Worm (Caenorhabditis elegans) whole organism, L4 larva: Measurements from ENCODE around the gene mnp-1.

Source experiments
- D1046.2 ChIP-seq: fragments of 200-800 bp; sonication (Bioruptor generic); IDR thresholded peaks from 2 replicates; pipeline ENCODE4 v1.3.6; 2022; ENCODE audit warnings: missing genetic modification characterization, missing compliant biosample characterization
- F26F4.8 ChIP-seq: fragments of 200-800 bp; sonication (Bioruptor generic); conservative IDR thresholded peaks from 2 replicates; pipeline ENCODE4 v1.3.6; 2022; ENCODE audit warnings: missing genetic modification characterization, missing compliant biosample characterization
- F44E2.7 ChIP-seq: fragments of 200-800 bp; sonication (Bioruptor generic); IDR thresholded peaks from 2 replicates; pipeline ENCODE4 v2.1.2; 2022; ENCODE audit warnings: missing genetic modification characterization, missing compliant biosample characterization
- F49E8.2 ChIP-seq: sonication (generic microtip); optimal IDR thresholded peaks from 2 replicates; lab custom pipeline; 2016; ENCODE audit warnings: missing compliant biosample characterization, mild to moderate bottlenecking, missing genetic modification characterization, borderline replicate concordance
- ZK337.2 ChIP-seq: fragments of 200-800 bp; sonication (Bioruptor generic); IDR thresholded peaks from 2 replicates; pipeline ENCODE4 v1.3.6; 2022; ENCODE audit warnings: missing genetic modification reagents, missing genetic modification characterization, missing compliant biosample characterization
- aha-1 ChIP-seq: fragments of 150-350 bp; peaks from one replicate; lab custom pipeline; 2014; ENCODE audit warnings: missing biosample characterization, missing genetic modification characterization
- aly-2 ChIP-seq: sonication (generic microtip); optimal IDR thresholded peaks from 2 replicates; lab custom pipeline; 2018; ENCODE audit warnings: missing biosample characterization, missing genetic modification characterization
- arid-1 ChIP-seq: fragments of 200-800 bp; sonication (Bioruptor generic); conservative IDR thresholded peaks from 2 replicates; pipeline ENCODE4 v1.3.6; 2022; ENCODE audit warnings: missing genetic modification reagents, missing genetic modification characterization, missing compliant biosample characterization
- ceh-44 ChIP-seq: fragments of 200-800 bp; sonication (Bioruptor generic); IDR thresholded peaks from 2 replicates; pipeline ENCODE4 v1.3.6; 2022; ENCODE audit warnings: missing genetic modification reagents, missing genetic modification characterization, missing compliant biosample characterization
- daf-12 ChIP-seq: fragments of 150-350 bp; optimal IDR thresholded peaks from 2 replicates; lab custom pipeline; 2014; ENCODE audit warnings: missing biosample characterization, missing genetic modification reagents, missing genetic modification characterization
- daf-19 ChIP-seq: fragments of 200-800 bp; sonication (Bioruptor generic); conservative IDR thresholded peaks from 2 replicates; pipeline ENCODE4 v1.3.6; 2022; ENCODE audit warnings: missing genetic modification characterization, missing compliant biosample characterization
- dmd-6 ChIP-seq: fragments of 200-800 bp; sonication (Bioruptor generic); IDR thresholded peaks from 2 replicates; pipeline ENCODE4 v1.3.6; 2022; ENCODE audit warnings: missing genetic modification reagents, missing genetic modification characterization, missing compliant biosample characterization
- dpl-1 ChIP-seq: fragments of 150-350 bp; optimal IDR thresholded peaks from 2 replicates; lab custom pipeline; 2014; ENCODE audit warnings: missing biosample characterization, missing genetic modification reagents, missing genetic modification characterization
- fkh-10 ChIP-seq: fragments of 150-350 bp; optimal IDR thresholded peaks from 2 replicates; lab custom pipeline; 2014; ENCODE audit warnings: missing biosample characterization, missing genetic modification reagents, missing genetic modification characterization
- hmg-1.1 ChIP-seq: fragments of 200-800 bp; sonication (Bioruptor generic); IDR thresholded peaks from 2 replicates; pipeline ENCODE4 v1.3.6; 2022; ENCODE audit warnings: missing genetic modification reagents, missing genetic modification characterization, missing compliant biosample characterization
- lin-15B ChIP-seq: fragments of 150-350 bp; sonication (generic microtip); optimal IDR thresholded peaks from 3 replicates; lab custom pipeline; 2014; ENCODE audit warnings: missing biosample characterization, missing genetic modification characterization
- lin-38 ChIP-seq: fragments of 200-800 bp; sonication (Bioruptor generic); IDR thresholded peaks from 2 replicates; pipeline ENCODE4 v1.3.6; 2022; ENCODE audit warnings: missing genetic modification reagents, missing genetic modification characterization, missing compliant biosample characterization
- lin-39 ChIP-seq: fragments of 150-350 bp; optimal IDR thresholded peaks from 2 replicates; lab custom pipeline; 2014; ENCODE audit warnings: missing biosample characterization, missing genetic modification reagents, missing genetic modification characterization
- mdl-1 ChIP-seq, 2 experiments: fragments of 150-350 bp in 1 of 2; sonication (generic microtip) in 1 of 2; optimal IDR thresholded peaks; 2 replicates each; lab custom pipeline; 2014 to 2017; ENCODE audit warnings: missing biosample characterization in 2 of 2, missing genetic modification characterization in 2 of 2
- mep-1 ChIP-seq: fragments of 150-350 bp; sonication (generic microtip); optimal IDR thresholded peaks from 3 replicates; lab custom pipeline; 2014; ENCODE audit warnings: missing biosample characterization, missing genetic modification characterization
- mxl-3 ChIP-seq: fragments of 200-800 bp; sonication (Bioruptor generic); optimal IDR thresholded peaks from 2 replicates; lab custom pipeline; 2018; ENCODE audit warnings: mild to moderate bottlenecking, missing genetic modification characterization, missing compliant biosample characterization
- nhr-10 ChIP-seq: fragments of 150-350 bp; optimal IDR thresholded peaks from 2 replicates; lab custom pipeline; 2014; ENCODE audit warnings: missing biosample characterization, missing genetic modification characterization
- nhr-11 ChIP-seq: fragments of 150-350 bp; optimal IDR thresholded peaks from 2 replicates; lab custom pipeline; 2014; ENCODE audit warnings: missing biosample characterization, missing genetic modification characterization
- nhr-237 ChIP-seq: sonication (generic microtip); optimal IDR thresholded peaks from 2 replicates; lab custom pipeline; 2017; ENCODE audit warnings: missing biosample characterization, missing genetic modification characterization
- nhr-41 ChIP-seq: fragments of 200-800 bp; sonication (Bioruptor generic); IDR thresholded peaks from 2 replicates; pipeline ENCODE4 v1.3.6; 2022; ENCODE audit warnings: missing genetic modification reagents, missing genetic modification characterization, missing compliant biosample characterization
- nhr-77 ChIP-seq: fragments of 150-350 bp; optimal IDR thresholded peaks from 2 replicates; lab custom pipeline; 2014; ENCODE audit warnings: missing biosample characterization, missing genetic modification characterization
- pqm-1 ChIP-seq: sonication (generic microtip); optimal IDR thresholded peaks from 2 replicates; lab custom pipeline; 2017; ENCODE audit warnings: missing biosample characterization, missing genetic modification characterization
- rbr-2 ChIP-seq: sonication (generic microtip); optimal IDR thresholded peaks from 2 replicates; lab custom pipeline; 2016; ENCODE audit warnings: missing genotype, missing genetic modification characterization, missing compliant biosample characterization
- sdz-12 ChIP-seq: fragments of 200-800 bp; sonication (Bioruptor generic); optimal IDR thresholded peaks from 2 replicates; lab custom pipeline; 2018; ENCODE audit warnings: mild to moderate bottlenecking, missing genetic modification characterization, missing compliant biosample characterization
- snpc-1.2 ChIP-seq: fragments of 200-800 bp; sonication (Bioruptor generic); IDR thresholded peaks from 2 replicates; pipeline ENCODE4 v1.3.6; 2022; ENCODE audit warnings: missing genetic modification reagents, missing genetic modification characterization, missing compliant biosample characterization
- snpc-4 ChIP-seq: fragments of 150-350 bp; optimal IDR thresholded peaks from 2 replicates; lab custom pipeline; 2014; ENCODE audit warnings: missing biosample characterization, missing genetic modification characterization
- spr-1 ChIP-seq: sonication (generic microtip); optimal IDR thresholded peaks from 2 replicates; lab custom pipeline; 2016; ENCODE audit warnings: mild to moderate bottlenecking, missing genetic modification characterization, missing compliant biosample characterization
- unc-62 ChIP-seq, 3 experiments: fragments of 150-350 bp in 1 of 3; sonication (generic microtip); optimal IDR thresholded peaks in 2 of 3; peaks in 1 of 3; 1 replicate in 1 of 3; 2 replicates in 2 of 3; lab custom pipeline; 2014 to 2017; ENCODE audit warnings: missing biosample characterization in 3 of 3, missing genetic modification characterization in 3 of 3, missing genetic modification reagents in 3 of 3, missing genotype in 1 of 3

The mnp-1 gene

ce11 chrIII:4404339-4404836 is 48.0 kb downstream of the mnp-1 start, which contains the start of the genes R07E5.17 and snfc-5:
TSS of gene R07E5.17 (minus strand) at chrIII:4404436.
TSS of gene snfc-5 (plus strand) at chrIII:4404786.
- TF ChIP-seq fkh-10 (GFP tag; lab: Kevin White, UChicago) = no peak
- TF ChIP-seq pqm-1 (tag; lab: Kevin White, UChicago) = peak; percentile 25
- TF ChIP-seq ceh-44 (GFP tag; lab: Robert Waterston, UW) = no peak
- no peak for TF ChIP-seq F49E8.2
- no peak for TF ChIP-seq daf-12 (tag; lab: Kevin White, UChicago)
- no peak for TF ChIP-seq F44E2.7
- no peak for TF ChIP-seq aly-2 (tag; lab: Kevin White, UChicago)
- peak; percentile 46 for TF ChIP-seq nhr-77
- TF ChIP-seq mxl-3 (GFP tag; lab: Kevin White, UChicago) = no peak
- TF ChIP-seq daf-19 (GFP tag; lab: Robert Waterston, UW) = no peak
- TF ChIP-seq hmg-1.1 = no peak
- TF ChIP-seq nhr-10 (tag; lab: Kevin White, UChicago) = no peak
- TF ChIP-seq mdl-1 (tag; optimal IDR thresholded peaks at IDR 0.05; lab: Kevin White, UChicago) = peak in 1 of 2 experiments; percentile 21
- no peak for TF ChIP-seq aha-1 (tag; lab: Kevin White, UChicago)
- TF ChIP-seq sdz-12 (GFP tag; lab: Kevin White, UChicago) = no peak
- no peak for TF ChIP-seq spr-1
- no peak for TF ChIP-seq mep-1 (tag; lab: Kevin White, UChicago)
- no peak for TF ChIP-seq nhr-11 (tag; lab: Kevin White, UChicago)
- no peak for TF ChIP-seq lin-15B
- TF ChIP-seq rbr-2 (tag; lab: Kevin White, UChicago) = no peak
- peak; percentile 82 for TF ChIP-seq lin-38
- TF ChIP-seq D1046.2 = no peak
- no peak for TF ChIP-seq snpc-1.2 (GFP tag; lab: Robert Waterston, UW)
- no peak for TF ChIP-seq dmd-6 (GFP tag; lab: Robert Waterston, UW)
- TF ChIP-seq F26F4.8 (GFP tag; lab: Robert Waterston, UW) = no peak
- TF ChIP-seq arid-1 (GFP tag; lab: Robert Waterston, UW) = no peak
- TF ChIP-seq snpc-4 = no peak
- TF ChIP-seq dpl-1 (GFP tag; lab: Kevin White, UChicago) = peak; percentile 47
- TF ChIP-seq nhr-41 (GFP tag; lab: Robert Waterston, UW) = no peak

ce11 chrIII:4405986-4406385 is 49.6 kb downstream of the mnp-1 start, which contains the start of gene rnp-4:
TSS of gene rnp-4 (plus strand) at chrIII:4406286.
- no peak for TF ChIP-seq lin-39
- no peak for TF ChIP-seq nhr-237 (tag; lab: Kevin White, UChicago)

ce11 chrIII:4407144-4407543 is 50.8 kb downstream of the mnp-1 start, which contains the start of gene prdx-3:
TSS of gene prdx-3 (plus strand) at chrIII:4407444.
- TF ChIP-seq unc-62 (GFP tag; optimal IDR thresholded peaks at IDR 0.05 in 1 of 2; lab: Kevin White, UChicago) (peak in 1 of 2 experiments; percentile 49), unc-62 (tag; optimal IDR thresholded peaks at IDR 0.05; lab: Kevin White, UChicago) (no peak), ZK337.2 (GFP tag; lab: Robert Waterston, UW) (no peak), lin-38 (0 out of 2 replicates have a peak, but pooled peaks have one; percentile 9)

- TF ChIP-seq F49E8.2 (no peak), daf-19 (GFP tag; lab: Robert Waterston, UW) (no peak)
These were observed 51.9 kb downstream of the mnp-1 start, which contains the start of gene gpch-1 for ce11 chrIII:4408251-4408650. TSS of gene gpch-1 (plus strand) at chrIII:4408551.
